Fruit fly (Drosophila melanogaster) whole organism, embryonic: ENCODE data around the gene dyw.

Source experiments
- Abd-B ChIP-seq: fragments of 200-800 bp; sonication (Bioruptor generic); optimal IDR thresholded peaks from 2 replicates; lab custom pipeline; 2018; ENCODE audit warnings: missing biosample characterization, mild to moderate bottlenecking, missing genetic modification characterization, moderate library complexity
- CG10209 ChIP-seq: fragments of 200-800 bp; sonication (Bioruptor generic); optimal IDR thresholded peaks from 3 replicates; lab custom pipeline; 2017; ENCODE audit warnings: missing biosample characterization, mild to moderate bottlenecking, missing genetic modification characterization, missing genetic modification reagents
- CG10543 ChIP-seq: fragments of 200-800 bp; sonication (Bioruptor generic); optimal IDR thresholded peaks from 3 replicates; lab custom pipeline; 2017; ENCODE audit warnings: missing biosample characterization, mild to moderate bottlenecking, missing genetic modification characterization, moderate library complexity
- CG10654 ChIP-seq: fragments of 200-800 bp; sonication (Bioruptor generic); optimal IDR thresholded peaks from 2 replicates; lab custom pipeline; 2016; ENCODE audit warnings: missing biosample characterization, missing genetic modification characterization
- CG12659 ChIP-seq: fragments of 200-800 bp; sonication (Bioruptor generic); optimal IDR thresholded peaks from 3 replicates; lab custom pipeline; 2017; ENCODE audit warnings: mild to moderate bottlenecking, missing biosample characterization, missing genetic modification reagents, missing genetic modification characterization
- CG14441 ChIP-seq: fragments of 200-800 bp; sonication (Bioruptor generic); IDR thresholded peaks from 2 replicates; pipeline ENCODE4 v1.3.6; 2022; ENCODE audit warnings: missing biosample characterization, missing genetic modification characterization
- CG14965 ChIP-seq: fragments of 200-800 bp; sonication (Bioruptor generic); optimal IDR thresholded peaks from 2 replicates; lab custom pipeline; 2016; ENCODE audit warnings: missing biosample characterization, missing genetic modification characterization, borderline replicate concordance
- CG15073 ChIP-seq: fragments of 200-800 bp; sonication (Bioruptor generic); optimal IDR thresholded peaks from 2 replicates; lab custom pipeline; 2016; ENCODE audit warnings: missing biosample characterization, missing genetic modification characterization
- CG16863 ChIP-seq: fragments of 200-800 bp; sonication (Bioruptor generic); optimal IDR thresholded peaks from 3 replicates; lab custom pipeline; 2016; ENCODE audit warnings: missing biosample characterization, missing genetic modification characterization
- CG17361 ChIP-seq: fragments of 200-800 bp; sonication (Bioruptor generic); IDR thresholded peaks from 3 replicates; pipeline ENCODE4 v1.3.6; 2022; ENCODE audit warnings: missing biosample characterization, missing genetic modification characterization
- CG30020 ChIP-seq: fragments of 200-800 bp; optimal IDR thresholded peaks from 2 replicates; lab custom pipeline; 2019; ENCODE audit warnings: missing biosample characterization, mild to moderate bottlenecking, missing genetic modification characterization, moderate library complexity
- CG31441 ChIP-seq: fragments of 200-800 bp; sonication (Bioruptor generic); IDR thresholded peaks from 2 replicates; pipeline ENCODE4 v1.3.6; 2022; ENCODE audit warnings: missing biosample characterization, missing genetic modification characterization
- CG32767 ChIP-seq: fragments of 200-800 bp; sonication (Bioruptor generic); IDR thresholded peaks from 2 replicates; pipeline ENCODE4 v1.3.6; 2022; ENCODE audit warnings: missing biosample characterization, missing genetic modification characterization
- CG3995 ChIP-seq: fragments of 200-800 bp; sonication (Bioruptor generic); optimal IDR thresholded peaks from 3 replicates; lab custom pipeline; 2016; ENCODE audit warnings: missing biosample characterization, missing genetic modification characterization
- CG43689 ChIP-seq: fragments of 200-800 bp; sonication (Bioruptor generic); IDR thresholded peaks from 2 replicates; pipeline ENCODE4 v1.3.6; 2022; ENCODE audit warnings: missing biosample characterization, missing genetic modification characterization
- CG6175 ChIP-seq: fragments of 200-800 bp; sonication (Bioruptor generic); IDR thresholded peaks from 3 replicates; pipeline ENCODE4 v1.3.6; 2022; ENCODE audit warnings: missing biosample characterization, missing genetic modification characterization
- CG6813 ChIP-seq: fragments of 200-800 bp; sonication (Bioruptor generic); optimal IDR thresholded peaks from 2 replicates; lab custom pipeline; 2017; ENCODE audit warnings: missing biosample characterization, missing genetic modification characterization, mild to moderate bottlenecking, moderate library complexity, missing genetic modification reagents
- CG6854 ChIP-seq: fragments of 200-800 bp; sonication (Bioruptor generic); optimal IDR thresholded peaks from 3 replicates; lab custom pipeline; 2017; ENCODE audit warnings: missing biosample characterization, mild to moderate bottlenecking, missing genetic modification characterization
- CG7987 ChIP-seq: fragments of 200-800 bp; sonication (Bioruptor generic); optimal IDR thresholded peaks from 2 replicates; lab custom pipeline; 2018; ENCODE audit warnings: missing biosample characterization, mild to moderate bottlenecking, missing genetic modification characterization, moderate library complexity
- CG9437 ChIP-seq: fragments of 200-800 bp; sonication (Bioruptor generic); optimal IDR thresholded peaks from 2 replicates; lab custom pipeline; 2018; ENCODE audit warnings: missing biosample characterization, mild to moderate bottlenecking, missing genetic modification characterization
- CkIIα-i1 ChIP-seq: fragments of 200-800 bp; sonication (Bioruptor generic); IDR thresholded peaks from 2 replicates; pipeline ENCODE4 v1.3.6; 2022; ENCODE audit warnings: missing biosample characterization, missing genetic modification characterization
- D19A ChIP-seq: fragments of 200-800 bp; optimal IDR thresholded peaks from 3 replicates; lab custom pipeline; 2019; ENCODE audit warnings: missing biosample characterization, mild to moderate bottlenecking, missing genetic modification characterization, moderate library complexity
- Dref ChIP-seq: fragments of 200-800 bp; sonication (Bioruptor generic); IDR thresholded peaks from 2 replicates; pipeline ENCODE4 v1.3.6; 2022; ENCODE audit warnings: missing biosample characterization, missing genetic modification characterization
- Elba2 ChIP-seq: fragments of 200-800 bp; sonication (Bioruptor generic); optimal IDR thresholded peaks from 3 replicates; lab custom pipeline; 2016; ENCODE audit warnings: missing biosample characterization, missing genetic modification characterization
- Hand ChIP-seq: fragments of 200-800 bp; sonication (Bioruptor generic); optimal IDR thresholded peaks from 2 replicates; lab custom pipeline; 2017; ENCODE audit warnings: mild to moderate bottlenecking, missing biosample characterization, missing genetic modification reagents, missing genetic modification characterization
- Oaz ChIP-seq: fragments of 200-800 bp; sonication (Bioruptor generic); IDR thresholded peaks from 2 replicates; pipeline ENCODE4 v1.3.6; 2022; ENCODE audit warnings: missing biosample characterization, missing genetic modification characterization
- Optix ChIP-seq: fragments of 200-800 bp; sonication (Bioruptor generic); IDR thresholded peaks from 3 replicates; pipeline ENCODE4 v1.3.6; 2022; ENCODE audit warnings: missing biosample characterization, missing genetic modification characterization
- PHDP ChIP-seq: fragments of 200-800 bp; sonication (Bioruptor generic); optimal IDR thresholded peaks from 3 replicates; lab custom pipeline; 2018; ENCODE audit warnings: missing biosample characterization, mild to moderate bottlenecking, missing genetic modification characterization, moderate library complexity
- Scr ChIP-seq: fragments of 200-800 bp; sonication (Bioruptor generic); IDR thresholded peaks from 2 replicates; pipeline ENCODE4 v1.3.6; 2022; ENCODE audit warnings: missing biosample characterization, missing genetic modification characterization; ENCODE audit not compliant: partially characterized antibody
- Sin3A ChIP-seq: fragments of >200 bp; optimal IDR thresholded peaks from 2 replicates; lab custom pipeline; 2018
- Xrp1 ChIP-seq: fragments of 200-800 bp; sonication (Bioruptor generic); IDR thresholded peaks from 2 replicates; pipeline ENCODE4 v1.3.6; 2022; ENCODE audit warnings: missing biosample characterization, missing genetic modification characterization
- ara ChIP-seq: fragments of 200-800 bp; sonication (Bioruptor generic); IDR thresholded peaks from 2 replicates; pipeline ENCODE4 v1.3.6; 2022; ENCODE audit warnings: missing biosample characterization, missing genetic modification characterization
- az2 ChIP-seq: fragments of 200-800 bp; sonication (Bioruptor generic); optimal IDR thresholded peaks from 3 replicates; lab custom pipeline; 2016; ENCODE audit warnings: missing biosample characterization, missing genetic modification characterization
- cg ChIP-seq: fragments of 200-800 bp; sonication (Bioruptor generic); optimal IDR thresholded peaks from 3 replicates; lab custom pipeline; 2019; ENCODE audit warnings: missing biosample characterization, mild to moderate bottlenecking, missing genetic modification characterization, moderate library complexity
- crol ChIP-seq: fragments of 200-800 bp; sonication (Bioruptor generic); IDR thresholded peaks from 2 replicates; pipeline ENCODE4 v1.3.6; 2022; ENCODE audit warnings: missing biosample characterization, missing genetic modification characterization
- danr ChIP-seq: fragments of 200-800 bp; sonication (Bioruptor generic); IDR thresholded peaks from 2 replicates; pipeline ENCODE4 v1.3.6; 2022; ENCODE audit warnings: missing biosample characterization, missing genetic modification characterization
- dysf ChIP-seq: fragments of 200-800 bp; sonication (Bioruptor generic); IDR thresholded peaks from 3 replicates; pipeline ENCODE4 v1.3.6; 2022; ENCODE audit warnings: missing biosample characterization, missing genetic modification characterization
- fu2 ChIP-seq: fragments of 200-800 bp; sonication (Bioruptor generic); optimal IDR thresholded peaks from 2 replicates; lab custom pipeline; 2016; ENCODE audit warnings: missing biosample characterization, missing genetic modification characterization
- gro ChIP-seq: fragments of 200-800 bp; sonication (Bioruptor generic); optimal IDR thresholded peaks from 2 replicates; lab custom pipeline; 2016; ENCODE audit warnings: missing biosample characterization, missing genetic modification characterization
- insv ChIP-seq, 2 experiments: fragments of 200-800 bp; sonication (Bioruptor generic); optimal IDR thresholded peaks; 3 replicates each; lab custom pipeline; 2016 to 2018; ENCODE audit warnings: missing biosample characterization in 2 of 2, missing genetic modification characterization in 2 of 2
- org-1 ChIP-seq: fragments of 200-800 bp; sonication (Bioruptor generic); optimal IDR thresholded peaks from 2 replicates; lab custom pipeline; 2017; ENCODE audit warnings: missing biosample characterization, missing genetic modification characterization
- pan ChIP-seq, 4 experiments: fragments of >200 bp in 3 of 4; fragments of 200-800 bp in 1 of 4; sonication (Bioruptor generic) in 1 of 4; optimal IDR thresholded peaks in 3 of 4; IDR thresholded peaks in 1 of 4; 2 replicates each; pipeline versions ENCODE4 v1.3.6 to Lab custom; 2017 to 2022; ENCODE audit warnings: missing biosample characterization in 2 of 4, missing genetic modification characterization in 2 of 4, mixed read lengths in 1 of 4
- pnt ChIP-seq: fragments of 200-800 bp; sonication (Bioruptor generic); optimal IDR thresholded peaks from 3 replicates; lab custom pipeline; 2016; ENCODE audit warnings: missing biosample characterization, missing genetic modification characterization
- ranshi ChIP-seq: fragments of 200-800 bp; sonication (Bioruptor generic); IDR thresholded peaks from 2 replicates; pipeline ENCODE4 v1.3.6; 2022; ENCODE audit warnings: missing biosample characterization, missing genetic modification characterization
- sens-2 ChIP-seq: fragments of 200-800 bp; sonication (Bioruptor generic); IDR thresholded peaks from 2 replicates; pipeline ENCODE4 v1.3.6; 2022; ENCODE audit warnings: missing biosample characterization, missing genetic modification characterization
- seq ChIP-seq: fragments of 200-800 bp; sonication (Bioruptor generic); IDR thresholded peaks from 2 replicates; pipeline ENCODE4 v1.3.6; 2022; ENCODE audit warnings: missing biosample characterization, missing genetic modification characterization
- sr ChIP-seq: fragments of 200-800 bp; sonication (Bioruptor generic); IDR thresholded peaks from 3 replicates; pipeline ENCODE4 v1.3.6; 2022; ENCODE audit warnings: missing biosample characterization, missing genetic modification characterization
- tin ChIP-seq: fragments of 200-800 bp; sonication (Bioruptor generic); optimal IDR thresholded peaks from 3 replicates; lab custom pipeline; 2016; ENCODE audit warnings: missing biosample characterization, missing genetic modification characterization
- wek ChIP-seq: fragments of 200-800 bp; sonication (Bioruptor generic); optimal IDR thresholded peaks from 3 replicates; lab custom pipeline; 2018; ENCODE audit warnings: missing biosample characterization, mild to moderate bottlenecking, missing genetic modification characterization, moderate library complexity
- zf30C ChIP-seq: fragments of 200-800 bp; sonication (Bioruptor generic); optimal IDR thresholded peaks from 3 replicates; lab custom pipeline; 2018; ENCODE audit warnings: missing biosample characterization, mild to moderate bottlenecking, missing genetic modification characterization

dyw gene

DNA sequence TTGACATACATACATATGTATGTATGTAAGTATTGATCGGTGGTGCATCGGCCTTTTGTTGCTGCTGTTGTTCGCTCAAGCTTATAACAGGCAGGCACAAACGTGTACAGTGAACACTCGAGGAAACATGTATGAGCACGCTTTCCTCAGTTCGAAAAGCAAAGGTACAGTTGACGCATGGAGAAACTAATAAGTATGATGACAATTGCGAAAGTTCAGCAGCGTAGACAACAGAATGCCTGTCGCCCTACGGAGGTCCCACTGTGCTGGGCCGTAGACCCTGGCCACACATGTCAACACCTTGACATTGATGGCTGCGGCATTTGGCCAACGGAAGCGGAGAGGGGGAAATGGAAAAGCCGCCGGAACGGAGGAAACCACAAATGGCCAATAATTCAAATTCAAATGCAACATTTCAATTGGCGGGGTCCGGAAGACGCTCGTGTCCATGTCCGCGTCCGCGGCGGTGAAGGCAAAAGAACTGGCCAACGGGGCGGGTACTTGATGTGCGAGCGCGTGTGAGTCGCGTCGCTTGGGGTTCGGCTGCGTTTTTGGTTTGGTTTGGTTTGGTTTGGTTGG lies 14.6 kb upstream of the dyw start, which contains the start of gene CG2681 (continued):
- TF ChIP-seq ranshi (GFP tag; lab: Robert Waterston, UW): peak; percentile 49; the same call in 1 of the 2 replicates
- peak; percentile 37; the same call in 1 of the 2 replicates for TF ChIP-seq Oaz (GFP tag; lab: Robert Waterston, UW)
- TF ChIP-seq cg: no peak
- peak; percentile 12 for TF ChIP-seq Abd-B (GFP tag; lab: Kevin White, UChicago)
- TF ChIP-seq sr (GFP tag; lab: Robert Waterston, UW): 0 out of 3 replicates have a peak, but pooled peaks have one; percentile 26
- 0 out of 2 replicates have a peak, but pooled peaks have one; percentile 14 for TF ChIP-seq danr (GFP tag; lab: Robert Waterston, UW)
- TF ChIP-seq Hand: no peak
- TF ChIP-seq CG9437 (GFP tag; lab: Kevin White, UChicago): peak; percentile 28
- TF ChIP-seq CkIIα-i1 (GFP tag; lab: Robert Waterston, UW): no peak
- no peak for TF ChIP-seq Elba2 (GFP tag; lab: Kevin White, UChicago)
- no peak for TF ChIP-seq CG10543 (GFP tag; lab: Kevin White, UChicago)
- TF ChIP-seq CG15073 (GFP tag; lab: Kevin White, UChicago): no peak
- TF ChIP-seq CG6175 (GFP tag; lab: Robert Waterston, UW): no peak
- TF ChIP-seq tin (GFP tag; lab: Kevin White, UChicago): peak; percentile 6
- peak; percentile 38 for TF ChIP-seq org-1 (GFP tag; lab: Kevin White, UChicago)
- peak; percentile 31 for TF ChIP-seq ara (GFP tag; lab: Robert Waterston, UW)
- no peak for TF ChIP-seq CG10209 (GFP tag; lab: Kevin White, UChicago)
- no peak for TF ChIP-seq CG43689 (GFP tag; lab: Robert Waterston, UW)
- TF ChIP-seq sens-2 (GFP tag; lab: Robert Waterston, UW): 0 out of 2 replicates have a peak, but pooled peaks have one; percentile 12
- peak; percentile 32 for TF ChIP-seq az2
- no peak for TF ChIP-seq zf30C
- TF ChIP-seq CG7987 (GFP tag; lab: Kevin White, UChicago): no peak
- TF ChIP-seq pnt (GFP tag; lab: Kevin White, UChicago): no peak
- no peak for TF ChIP-seq Scr (GFP tag; lab: Robert Waterston, UW)
- TF ChIP-seq CG12659 (GFP tag; lab: Kevin White, UChicago): peak; percentile 29
- TF ChIP-seq pan (optimal IDR thresholded peaks at IDR 0.05; lab: Kevin White, UChicago): no peak
- TF ChIP-seq pan (GFP tag; optimal IDR thresholded peaks at IDR 0.05 in 1 of 2, IDR thresholded peaks at IDR 0.05 in 1 of 2): peak in 1 of 2 experiments; percentile 67
- no peak for TF ChIP-seq crol (GFP tag; lab: Robert Waterston, UW)
- TF ChIP-seq Xrp1 (GFP tag; lab: Robert Waterston, UW): peak; percentile 43; the same call in 1 of the 2 replicates
- no peak for TF ChIP-seq CG10654 (GFP tag; lab: Kevin White, UChicago)
- TF ChIP-seq dysf (GFP tag; lab: Robert Waterston, UW): peak; percentile 68
- no peak for TF ChIP-seq CG14965 (GFP tag; lab: Kevin White, UChicago)
- peak; percentile 75 for TF ChIP-seq CG14441 (GFP tag; lab: Robert Waterston, UW)
- TF ChIP-seq Dref (GFP tag; lab: Robert Waterston, UW): no peak
- TF ChIP-seq CG6854 (GFP tag; lab: Kevin White, UChicago): no peak
- no peak for TF ChIP-seq CG31441 (GFP tag; lab: Robert Waterston, UW)
- no peak for TF ChIP-seq fu2 (GFP tag; lab: Kevin White, UChicago)
- peak; percentile 17 for TF ChIP-seq CG16863 (GFP tag; lab: Kevin White, UChicago)
- TF ChIP-seq CG6813: no peak
- no peak for TF ChIP-seq insv (GFP tag; optimal IDR thresholded peaks at IDR 0.05; lab: Kevin White, UChicago)
- peak; percentile 23; the same call in 1 of the 2 replicates for TF ChIP-seq CG32767 (GFP tag; lab: Robert Waterston, UW)
- 0 out of 2 replicates have a peak, but pooled peaks have one; percentile 40 for TF ChIP-seq seq (GFP tag; lab: Robert Waterston, UW)
- TF ChIP-seq Optix (GFP tag; lab: Robert Waterston, UW): peak; percentile 56; the same call in 1 of the 3 replicates
- no peak for TF ChIP-seq wek (GFP tag; lab: Kevin White, UChicago)
- TF ChIP-seq Sin3A (lab: Kevin White, UChicago): no peak
- no peak for TF ChIP-seq CG30020 (tag; lab: Kevin White, UChicago)
- 0 out of 3 replicates have a peak, but pooled peaks have one; percentile 28 for TF ChIP-seq CG17361 (GFP tag; lab: Robert Waterston, UW)
- TF ChIP-seq PHDP (tag; lab: Kevin White, UChicago): no peak
- no peak for TF ChIP-seq D19A (tag; lab: Kevin White, UChicago)
- no peak for TF ChIP-seq gro (GFP tag; lab: Kevin White, UChicago)
- no peak for TF ChIP-seq CG3995 (GFP tag; lab: Kevin White, UChicago)
